Fruit fly (Drosophila melanogaster) whole organism: ENCODE results near the gene NimC2.

Experiments
- CG8478 ChIP-seq: fragments of >200 bp; optimal IDR thresholded peaks from 2 replicates; lab custom pipeline; 2018; ENCODE audit warnings: inconsistent platforms
- EcR ChIP-seq, 2 experiments: fragments of >200 bp; optimal IDR thresholded peaks; 2 replicates each; lab custom pipeline; 2017; ENCODE audit warnings: missing biosample characterization in 2 of 2, missing genetic modification characterization in 2 of 2, missing genetic modification reagents in 2 of 2
- pan ChIP-seq: fragments of >200 bp; optimal IDR thresholded peaks from 2 replicates; lab custom pipeline; 2017
- psq ChIP-seq: fragments of >200 bp; optimal IDR thresholded peaks from 2 replicates; lab custom pipeline; 2017

- TF ChIP-seq pan (lab: Kevin White, UChicago), result no peak
- TF ChIP-seq psq, result no peak
- no peak for TF ChIP-seq CG8478 (lab: Kevin White, UChicago)
- TF ChIP-seq EcR (GFP tag; optimal IDR thresholded peaks at IDR 0.05; lab: Kevin White, UChicago), result no peak
Measured at dm6 chr2L:14007801-14008200, 27.9 kb downstream of the NimC2 start, which contains the start of gene CG42692.
